Fruit fly (Drosophila melanogaster) Kc167 (cell line): ENCODE measurements around the gene Cpr92A.

Experiments
- Sin3A ChIP-seq: fragments of >200 bp; optimal IDR thresholded peaks from 2 replicates; lab custom pipeline; 2018; ENCODE audit warnings: missing external identifiers
- h ChIP-seq: fragments of >200 bp; optimal IDR thresholded peaks from 3 replicates; lab custom pipeline; 2018; ENCODE audit warnings: missing external identifiers
- psq ChIP-seq: fragments of >200 bp; optimal IDR thresholded peaks from 2 replicates; lab custom pipeline; 2017; ENCODE audit warnings: missing external identifiers
- ttk ChIP-seq: sonication (Bioruptor generic); optimal IDR thresholded peaks from 2 replicates; lab custom pipeline; 2017; ENCODE audit warnings: missing external identifiers

DNA sequence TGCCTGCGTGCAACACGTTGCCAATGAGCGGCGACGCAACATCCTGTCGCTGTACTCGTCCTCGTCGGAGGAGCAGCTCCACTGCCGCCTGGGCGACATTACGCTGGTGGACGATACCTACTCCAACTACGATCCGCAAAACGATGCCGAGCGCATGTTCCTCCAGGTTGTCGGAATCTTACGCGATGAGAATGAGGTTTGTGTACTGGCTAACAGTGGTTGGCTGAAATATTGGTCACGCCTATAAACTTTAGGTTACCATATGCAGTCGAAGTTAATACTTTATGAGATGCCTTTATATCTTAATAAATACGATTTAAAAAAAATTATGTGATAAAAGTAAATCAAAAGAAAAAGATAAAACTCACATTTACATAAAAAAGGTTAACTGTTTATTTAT, 12.4 kb downstream of the Cpr92A start:
- no peak for TF ChIP-seq h
- TF ChIP-seq psq (lab: Kevin White, UChicago): no peak
- TF ChIP-seq ttk (lab: Kevin White, UChicago): no peak
- TF ChIP-seq Sin3A (lab: Kevin White, UChicago): no peak
